Fruit fly (Drosophila melanogaster) whole organism, pupa: ENCODE data around the gene CG18063.

ENCODE experiments used
- CG12605 ChIP-seq: fragments of 200-800 bp; sonication (Bioruptor generic); IDR thresholded peaks from 2 replicates; pipeline ENCODE4 v1.3.6; 2022; ENCODE audit warnings: missing biosample characterization, missing genetic modification characterization
- CG13204 ChIP-seq: fragments of 200-800 bp; sonication (Bioruptor generic); optimal IDR thresholded peaks from 2 replicates; lab custom pipeline; 2018; ENCODE audit warnings: missing biosample characterization, mild to moderate bottlenecking, missing genetic modification characterization, moderate library complexity
- CG17806 ChIP-seq: fragments of 200-800 bp; sonication (Bioruptor generic); optimal IDR thresholded peaks from 2 replicates; lab custom pipeline; 2018; ENCODE audit warnings: missing biosample characterization, mild to moderate bottlenecking, missing genetic modification characterization, moderate library complexity
- CG34367 ChIP-seq: fragments of 200-800 bp; sonication (Bioruptor generic); optimal IDR thresholded peaks from 2 replicates; lab custom pipeline; 2018; ENCODE audit warnings: missing biosample characterization, mild to moderate bottlenecking, missing genetic modification characterization
- CG4496 ChIP-seq: fragments of 200-800 bp; sonication (Bioruptor generic); IDR thresholded peaks from 3 replicates; pipeline ENCODE4 v1.3.6; 2022; ENCODE audit warnings: missing biosample characterization, missing genetic modification characterization
- CG8159 ChIP-seq: fragments of 200-800 bp; sonication (Bioruptor generic); optimal IDR thresholded peaks from 3 replicates; lab custom pipeline; 2018; ENCODE audit warnings: missing biosample characterization, mild to moderate bottlenecking, missing genetic modification characterization, moderate library complexity
- CG8301 ChIP-seq: fragments of 200-800 bp; sonication (Bioruptor generic); optimal IDR thresholded peaks from 2 replicates; lab custom pipeline; 2018; ENCODE audit warnings: missing biosample characterization, mild to moderate bottlenecking, missing genetic modification characterization
- CG9948 ChIP-seq: fragments of 200-800 bp; sonication (Bioruptor generic); optimal IDR thresholded peaks from 2 replicates; lab custom pipeline; 2018; ENCODE audit warnings: missing biosample characterization, mild to moderate bottlenecking, missing genetic modification characterization, moderate library complexity
- D1 ChIP-seq: fragments of 200-800 bp; sonication (Bioruptor generic); optimal IDR thresholded peaks from 2 replicates; lab custom pipeline; 2018; ENCODE audit warnings: missing biosample characterization, mild to moderate bottlenecking, missing genetic modification characterization, moderate library complexity
- EcR ChIP-seq: fragments of 200-800 bp; sonication (Bioruptor generic); optimal IDR thresholded peaks from 3 replicates; lab custom pipeline; 2019; ENCODE audit warnings: missing biosample characterization, missing genetic modification characterization, mild to moderate bottlenecking, moderate library complexity, missing genetic modification reagents
- Pif1A ChIP-seq: fragments of 200-800 bp; sonication (Bioruptor generic); optimal IDR thresholded peaks from 3 replicates; lab custom pipeline; 2016; ENCODE audit warnings: missing biosample characterization, missing genetic modification characterization
- Pif1B ChIP-seq: fragments of 200-800 bp; sonication (Bioruptor generic); optimal IDR thresholded peaks from 3 replicates; lab custom pipeline; 2016; ENCODE audit warnings: missing biosample characterization, missing genetic modification characterization
- Snoo ChIP-seq: fragments of 200-800 bp; sonication (Bioruptor generic); optimal IDR thresholded peaks from 3 replicates; lab custom pipeline; 2017; ENCODE audit warnings: missing biosample characterization, mild to moderate bottlenecking, missing genetic modification characterization, inconsistent platforms
- gl ChIP-seq: fragments of 200-800 bp; sonication (Bioruptor generic); optimal IDR thresholded peaks from 2 replicates; lab custom pipeline; 2018; ENCODE audit warnings: missing biosample characterization, mild to moderate bottlenecking, missing genetic modification characterization

- TF ChIP-seq EcR (GFP tag; lab: Kevin White, UChicago) (no peak), CG13204 (GFP tag; lab: Kevin White, UChicago) (no peak), CG34367 (tag; lab: Kevin White, UChicago) (no peak), gl (tag; lab: Kevin White, UChicago) (no peak), CG9948 (tag; lab: Kevin White, UChicago) (no peak), CG8159 (tag; lab: Kevin White, UChicago) (no peak), CG17806 (tag; lab: Kevin White, UChicago) (no peak), CG4496 (GFP tag; lab: Robert Waterston, UW) (no peak), CG12605 (GFP tag; lab: Robert Waterston, UW) (no peak), Snoo (no peak), D1 (tag; lab: Kevin White, UChicago) (no peak), Pif1A (no peak), CG8301 (tag; lab: Kevin White, UChicago) (no peak), Pif1B (GFP tag; lab: Kevin White, UChicago) (no peak)
Measured at dm6 chr2L:16006179-16006578, 48.5 kb downstream of the CG18063 start, which contains the start of gene CG31820.
